Worm (Caenorhabditis elegans): ENCODE data around the gene ZC449.1.

- TF ChIP-seq ceh-13 (GFP tag; optimal IDR thresholded peaks at IDR 0.05) = no peak
- no peak for TF ChIP-seq ama-1 (optimal IDR thresholded peaks at IDR 0.05)
- TF ChIP-seq ceh-36 (tag; optimal IDR thresholded peaks at IDR 0.05) = no peak
- no peak for TF ChIP-seq scrt-1 (GFP tag; IDR thresholded peaks at IDR 0.05)
- TF ChIP-seq aly-1 (tag; optimal IDR thresholded peaks at IDR 0.05) = no peak
- TF ChIP-seq flt-1 (GFP tag; IDR thresholded peaks at IDR 0.05) = no peak
These were observed 14.6 kb downstream of the ZC449.1 start for ce11 chrX:5038812-5039211.
